Fruit fly (Drosophila melanogaster) whole organism, embryonic: ENCODE data around the gene CAHbeta.

Source experiments
- Abd-B ChIP-seq: fragments of 200-800 bp; sonication (Bioruptor generic); optimal IDR thresholded peaks from 2 replicates; lab custom pipeline; 2018; ENCODE audit warnings: missing biosample characterization, mild to moderate bottlenecking, missing genetic modification characterization, moderate library complexity
- Bdp1 ChIP-seq: fragments of 200-800 bp; sonication (Bioruptor generic); optimal IDR thresholded peaks from 3 replicates; lab custom pipeline; 2016; ENCODE audit warnings: missing biosample characterization, missing genetic modification characterization
- BtbVII ChIP-seq: fragments of 200-800 bp; sonication (Bioruptor generic); optimal IDR thresholded peaks from 3 replicates; lab custom pipeline; 2017; ENCODE audit warnings: missing biosample characterization, mild to moderate bottlenecking, missing genetic modification characterization
- CG10274 ChIP-seq: fragments of 200-800 bp; sonication (Bioruptor generic); optimal IDR thresholded peaks from 3 replicates; lab custom pipeline; 2017; ENCODE audit warnings: missing biosample characterization, mild to moderate bottlenecking, missing genetic modification characterization
- CG10431 ChIP-seq: fragments of 200-800 bp; sonication (Bioruptor generic); optimal IDR thresholded peaks from 3 replicates; lab custom pipeline; 2018; ENCODE audit warnings: missing biosample characterization, mild to moderate bottlenecking, missing genetic modification characterization
- CG11696 ChIP-seq: fragments of 200-800 bp; sonication (Bioruptor generic); IDR thresholded peaks from 2 replicates; pipeline ENCODE4 v1.3.6; 2022; ENCODE audit warnings: missing biosample characterization, missing genetic modification characterization
- CG15011 ChIP-seq: fragments of 200-800 bp; sonication (Bioruptor generic); optimal IDR thresholded peaks from 3 replicates; lab custom pipeline; 2018; ENCODE audit warnings: missing biosample characterization, mild to moderate bottlenecking, missing genetic modification characterization
- CG17612 ChIP-seq: fragments of 200-800 bp; sonication (Bioruptor generic); IDR thresholded peaks from 2 replicates; pipeline ENCODE4 v1.3.6; 2022; ENCODE audit warnings: missing biosample characterization, missing genetic modification characterization
- CG1792 ChIP-seq: fragments of 200-800 bp; sonication (Bioruptor generic); optimal IDR thresholded peaks from 2 replicates; lab custom pipeline; 2016; ENCODE audit warnings: missing biosample characterization, missing genetic modification characterization
- CG18262 ChIP-seq: fragments of 200-800 bp; optimal IDR thresholded peaks from 3 replicates; lab custom pipeline; 2019; ENCODE audit warnings: missing biosample characterization, mild to moderate bottlenecking, missing genetic modification characterization, moderate library complexity
- CG31388 ChIP-seq: fragments of 200-800 bp; sonication (Bioruptor generic); optimal IDR thresholded peaks from 2 replicates; lab custom pipeline; 2016; ENCODE audit warnings: missing biosample characterization, missing genetic modification characterization
- CG32772 ChIP-seq: fragments of 200-800 bp; sonication (Bioruptor generic); IDR thresholded peaks from 2 replicates; pipeline ENCODE4 v1.3.6; 2022; ENCODE audit warnings: missing biosample characterization, missing genetic modification characterization
- CG3847 ChIP-seq: fragments of 200-800 bp; sonication (Bioruptor generic); IDR thresholded peaks from 2 replicates; pipeline ENCODE4 v1.3.6; 2022; ENCODE audit warnings: missing biosample characterization, missing genetic modification characterization
- CG42726 ChIP-seq: fragments of 200-800 bp; sonication (Bioruptor generic); IDR thresholded peaks from 2 replicates; pipeline ENCODE4 v1.3.6; 2022; ENCODE audit warnings: missing biosample characterization, missing genetic modification characterization; ENCODE audit not compliant: partially characterized antibody
- CG7357 ChIP-seq: fragments of 200-800 bp; sonication (Bioruptor generic); IDR thresholded peaks from 3 replicates; pipeline ENCODE4 v1.3.6; 2022; ENCODE audit warnings: missing biosample characterization, missing genetic modification characterization
- CG8281 ChIP-seq: fragments of 200-800 bp; sonication (Bioruptor generic); optimal IDR thresholded peaks from 2 replicates; lab custom pipeline; 2018; ENCODE audit warnings: missing biosample characterization, mild to moderate bottlenecking, missing genetic modification characterization, moderate library complexity
- CG8478 ChIP-seq: fragments of >200 bp; optimal IDR thresholded peaks from 2 replicates; lab custom pipeline; 2018
- Chrac-16 ChIP-seq: fragments of 200-800 bp; sonication (Bioruptor generic); optimal IDR thresholded peaks from 3 replicates; lab custom pipeline; 2016; ENCODE audit warnings: missing biosample characterization, missing genetic modification characterization
- Ets65A ChIP-seq: fragments of 200-800 bp; sonication (Bioruptor generic); peaks from one replicate; lab custom pipeline; 2016; ENCODE audit warnings: missing biosample characterization, missing genetic modification characterization
- H2.0 ChIP-seq: fragments of 200-800 bp; sonication (Bioruptor generic); IDR thresholded peaks from 2 replicates; pipeline ENCODE4 v1.3.6; 2022; ENCODE audit warnings: missing biosample characterization, missing genetic modification characterization
- Hr51 ChIP-seq, 2 experiments: fragments of 200-800 bp; sonication (Bioruptor generic); optimal IDR thresholded peaks; 2 replicates in 1 of 2; 3 replicates in 1 of 2; lab custom pipeline; 2016 to 2018; ENCODE audit warnings: missing biosample characterization in 2 of 2, missing genetic modification characterization in 2 of 2, mild to moderate bottlenecking in 1 of 2, moderate library complexity in 1 of 2
- Kr ChIP-seq: fragments of 200-800 bp; sonication (Bioruptor generic); optimal IDR thresholded peaks from 2 replicates; lab custom pipeline; 2017; ENCODE audit warnings: missing biosample characterization, mild to moderate bottlenecking, missing genetic modification characterization
- Med ChIP-seq: fragments of 200-800 bp; sonication (Bioruptor generic); peaks from one replicate; lab custom pipeline; 2016; ENCODE audit warnings: missing biosample characterization, missing genetic modification characterization, mild to moderate bottlenecking, inconsistent platforms, moderate library complexity
- Mrtf ChIP-seq: fragments of 200-800 bp; sonication (Bioruptor generic); IDR thresholded peaks from 3 replicates; pipeline ENCODE4 v1.3.6; 2022; ENCODE audit warnings: missing biosample characterization, missing genetic modification characterization
- Nf-YB ChIP-seq: fragments of 200-800 bp; sonication (Bioruptor generic); optimal IDR thresholded peaks from 3 replicates; lab custom pipeline; 2019; ENCODE audit warnings: missing biosample characterization, mild to moderate bottlenecking, missing genetic modification characterization, moderate library complexity
- Sox102F ChIP-seq: fragments of 200-800 bp; sonication (Bioruptor generic); optimal IDR thresholded peaks from 2 replicates; lab custom pipeline; 2018; ENCODE audit warnings: missing biosample characterization, mild to moderate bottlenecking, missing genetic modification characterization, moderate library complexity
- Vsx1 ChIP-seq: fragments of 200-800 bp; sonication (Bioruptor generic); optimal IDR thresholded peaks from 2 replicates; lab custom pipeline; 2017; ENCODE audit warnings: missing biosample characterization, mild to moderate bottlenecking, missing genetic modification characterization, missing genetic modification reagents
- cg ChIP-seq: fragments of 200-800 bp; sonication (Bioruptor generic); optimal IDR thresholded peaks from 3 replicates; lab custom pipeline; 2019; ENCODE audit warnings: missing biosample characterization, mild to moderate bottlenecking, missing genetic modification characterization, moderate library complexity
- chinmo ChIP-seq: fragments of 200-800 bp; sonication (Bioruptor generic); IDR thresholded peaks from 4 replicates; pipeline ENCODE4 v1.3.6; 2022; ENCODE audit warnings: missing biosample characterization, missing genetic modification characterization; ENCODE audit not compliant: partially characterized antibody
- crol ChIP-seq: fragments of 200-800 bp; sonication (Bioruptor generic); IDR thresholded peaks from 2 replicates; pipeline ENCODE4 v1.3.6; 2022; ENCODE audit warnings: missing biosample characterization, missing genetic modification characterization
- fd64A ChIP-seq: fragments of 200-800 bp; sonication (Bioruptor generic); optimal IDR thresholded peaks from 3 replicates; lab custom pipeline; 2018; ENCODE audit warnings: missing biosample characterization, mild to moderate bottlenecking, missing genetic modification characterization
- insv ChIP-seq, 2 experiments: fragments of 200-800 bp; sonication (Bioruptor generic); optimal IDR thresholded peaks; 3 replicates each; lab custom pipeline; 2016 to 2018; ENCODE audit warnings: missing biosample characterization in 2 of 2, missing genetic modification characterization in 2 of 2
- nau ChIP-seq: fragments of 200-800 bp; sonication (Bioruptor generic); optimal IDR thresholded peaks from 3 replicates; lab custom pipeline; 2017; ENCODE audit warnings: missing biosample characterization, mild to moderate bottlenecking, missing genetic modification characterization, missing genetic modification reagents
- nerfin-2 ChIP-seq: fragments of 200-800 bp; sonication (Bioruptor generic); IDR thresholded peaks from 2 replicates; pipeline ENCODE4 v1.3.6; 2022; ENCODE audit warnings: missing biosample characterization, missing genetic modification characterization; ENCODE audit not compliant: partially characterized antibody
- otp ChIP-seq: fragments of 200-800 bp; sonication (Bioruptor generic); IDR thresholded peaks from 3 replicates; pipeline ENCODE4, ENCODE4 v1.3.6; 2022; ENCODE audit warnings: missing biosample characterization, missing genetic modification characterization
- phol ChIP-seq: fragments of 200-800 bp; sonication (Bioruptor generic); optimal IDR thresholded peaks from 3 replicates; lab custom pipeline; 2018; ENCODE audit warnings: missing biosample characterization, mild to moderate bottlenecking, missing genetic modification characterization, moderate library complexity
- schlank ChIP-seq: fragments of 200-800 bp; sonication (Bioruptor generic); optimal IDR thresholded peaks from 2 replicates; lab custom pipeline; 2018; ENCODE audit warnings: missing biosample characterization, mild to moderate bottlenecking, missing genetic modification characterization
- scrt ChIP-seq: fragments of 200-800 bp; sonication (Bioruptor generic); optimal IDR thresholded peaks from 2 replicates; lab custom pipeline; 2018; ENCODE audit warnings: missing biosample characterization, mild to moderate bottlenecking, missing genetic modification characterization, moderate library complexity
- sd ChIP-seq: fragments of 200-800 bp; sonication (Bioruptor generic); optimal IDR thresholded peaks from 3 replicates; lab custom pipeline; 2018; ENCODE audit warnings: missing biosample characterization, mild to moderate bottlenecking, missing genetic modification characterization, moderate library complexity
- sens ChIP-seq: fragments of 200-800 bp; sonication (Bioruptor generic); peaks from one replicate; lab custom pipeline; 2016; ENCODE audit warnings: missing biosample characterization, missing genetic modification characterization
- sob ChIP-seq: fragments of 200-800 bp; sonication (Bioruptor generic); IDR thresholded peaks from 2 replicates; pipeline ENCODE4 v1.3.6; 2022; ENCODE audit warnings: missing biosample characterization, missing genetic modification characterization
- sqz ChIP-seq: fragments of 200-800 bp; sonication (Bioruptor generic); optimal IDR thresholded peaks from 3 replicates; lab custom pipeline; 2018; ENCODE audit warnings: missing biosample characterization, mild to moderate bottlenecking, missing genetic modification characterization
- sr ChIP-seq: fragments of 200-800 bp; sonication (Bioruptor generic); IDR thresholded peaks from 3 replicates; pipeline ENCODE4 v1.3.6; 2022; ENCODE audit warnings: missing biosample characterization, missing genetic modification characterization
- tap ChIP-seq: fragments of 200-800 bp; optimal IDR thresholded peaks from 3 replicates; lab custom pipeline; 2019; ENCODE audit warnings: missing biosample characterization, mild to moderate bottlenecking, missing genetic modification characterization, moderate library complexity
- tio ChIP-seq: fragments of 200-800 bp; sonication (Bioruptor generic); optimal IDR thresholded peaks from 2 replicates; lab custom pipeline; 2017; ENCODE audit warnings: missing biosample characterization, missing genetic modification characterization, inconsistent platforms
- tll ChIP-seq, 2 experiments: fragments of 200-800 bp in 1 of 2; fragments of >200 bp in 1 of 2; sonication (Bioruptor generic) in 1 of 2; optimal IDR thresholded peaks; 2 replicates each; lab custom pipeline; 2017 to 2019; ENCODE audit warnings: missing biosample characterization in 2 of 2, missing genetic modification characterization in 2 of 2, mild to moderate bottlenecking in 1 of 2, moderate library complexity in 1 of 2
- unc-4 ChIP-seq: fragments of 200-800 bp; sonication (Bioruptor generic); IDR thresholded peaks from 2 replicates; pipeline ENCODE4 v1.3.6; 2022; ENCODE audit warnings: missing biosample characterization, missing genetic modification characterization; ENCODE audit not compliant: partially characterized antibody
- wdn ChIP-seq: fragments of 200-800 bp; sonication (Bioruptor generic); IDR thresholded peaks from 2 replicates; pipeline ENCODE4 v1.3.6; 2022; ENCODE audit warnings: missing biosample characterization, missing genetic modification characterization
- z ChIP-seq: fragments of 200-800 bp; sonication (Bioruptor generic); IDR thresholded peaks from 3 replicates; pipeline ENCODE4 v1.3.6; 2022; ENCODE audit warnings: missing biosample characterization, missing genetic modification characterization

CAHbeta gene

dm6 chr3R:9028690-9029089 lies 48.0 kb downstream of the CAHbeta start (continued):
- peak; percentile 45 for TF ChIP-seq Med (GFP tag; lab: Kevin White, UChicago)
- peak; percentile 43 for TF ChIP-seq fd64A (GFP tag; lab: Kevin White, UChicago)
- TF ChIP-seq sqz (GFP tag; lab: Kevin White, UChicago), result peak; percentile 34
- no peak for TF ChIP-seq BtbVII (GFP tag; lab: Kevin White, UChicago)
- peak; percentile 14 for TF ChIP-seq Kr (GFP tag; lab: Kevin White, UChicago)
- TF ChIP-seq CG15011 (GFP tag; lab: Kevin White, UChicago), result no peak
- TF ChIP-seq CG1792 (GFP tag; lab: Kevin White, UChicago), result no peak
- TF ChIP-seq tll (GFP tag; optimal IDR thresholded peaks at IDR 0.05; lab: Kevin White, UChicago), result peak in 1 of 2 experiments; percentile 0
- TF ChIP-seq schlank (tag; lab: Kevin White, UChicago), result no peak
- TF ChIP-seq CG32772 (GFP tag; lab: Robert Waterston, UW), result 0 out of 2 replicates have a peak, but pooled peaks have one; percentile 13
- 0 out of 4 replicates have a peak, but pooled peaks have one; percentile 40 for TF ChIP-seq chinmo (GFP tag; lab: Robert Waterston, UW)
- TF ChIP-seq Bdp1 (GFP tag; lab: Kevin White, UChicago), result no peak
- TF ChIP-seq cg, result peak; percentile 17
- TF ChIP-seq sr (GFP tag; lab: Robert Waterston, UW), result peak; percentile 83

DNA sequence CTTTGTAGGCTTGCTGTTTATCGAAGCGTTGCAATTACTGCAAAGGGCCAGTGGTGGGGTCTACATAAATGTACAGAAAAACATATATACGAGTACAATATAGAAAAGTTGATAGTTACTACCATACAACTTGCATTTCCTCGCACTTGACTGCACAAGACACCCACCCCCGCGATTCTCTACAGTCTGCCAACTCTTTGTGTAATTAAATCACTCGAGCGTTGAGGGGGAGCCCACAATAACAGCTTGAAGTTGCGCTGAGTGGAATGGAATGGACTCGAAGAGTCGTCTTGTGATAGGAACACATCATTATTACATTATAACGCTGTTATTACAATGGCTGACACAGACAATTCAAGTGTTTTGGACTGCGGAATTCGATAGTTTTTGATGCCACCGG lies 48.8 kb downstream of the CAHbeta start:
- TF ChIP-seq Nf-YB (no peak), crol (peak; percentile 65), nau (GFP tag; lab: Kevin White, UChicago) (no peak), nerfin-2 (GFP tag; lab: Robert Waterston, UW) (no peak), Hr51 (GFP tag; optimal IDR thresholded peaks at IDR 0.05; lab: Kevin White, UChicago) (no peak), sr (GFP tag; lab: Robert Waterston, UW) (no peak), Vsx1 (GFP tag; lab: Kevin White, UChicago) (no peak), sob (no peak), z (peak; percentile 79), Mrtf (GFP tag; lab: Robert Waterston, UW) (no peak), CG3847 (GFP tag; lab: Robert Waterston, UW) (no peak), Chrac-16 (no peak), CG8281 (tag; lab: Kevin White, UChicago) (no peak), CG8478 (lab: Kevin White, UChicago) (no peak), wdn (GFP tag; lab: Robert Waterston, UW) (no peak), phol (no peak), Ets65A (GFP tag; lab: Kevin White, UChicago) (peak; percentile 77), H2.0 (GFP tag; lab: Robert Waterston, UW) (no peak), Med (GFP tag; lab: Kevin White, UChicago) (peak; percentile 66), Sox102F (no peak), CG10274 (GFP tag; lab: Kevin White, UChicago) (no peak), unc-4 (GFP tag; lab: Robert Waterston, UW) (no peak), CG31388 (GFP tag; lab: Kevin White, UChicago) (no peak), CG7357 (GFP tag; lab: Robert Waterston, UW) (no peak), otp (GFP tag; lab: Robert Waterston, UW) (no peak), CG18262 (tag; lab: Kevin White, UChicago) (no peak), CG42726 (no peak), CG10431 (GFP tag; lab: Kevin White, UChicago) (no peak), scrt (GFP tag; lab: Kevin White, UChicago) (no peak), CG17612 (GFP tag; lab: Robert Waterston, UW) (no peak), sens (peak; percentile 22), Abd-B (GFP tag; lab: Kevin White, UChicago) (no peak), CG15011 (GFP tag; lab: Kevin White, UChicago) (no peak), CG11696 (GFP tag; lab: Robert Waterston, UW) (no peak), insv (GFP tag; optimal IDR thresholded peaks at IDR 0.05; lab: Kevin White, UChicago) (no peak), sd (tag; lab: Kevin White, UChicago) (peak; percentile 16), tio (GFP tag; lab: Kevin White, UChicago) (no peak), tap (tag; lab: Kevin White, UChicago) (no peak)
